Worm (Caenorhabditis elegans): ENCODE results near the gene ugt-66.

ugt-66 gene

DNA sequence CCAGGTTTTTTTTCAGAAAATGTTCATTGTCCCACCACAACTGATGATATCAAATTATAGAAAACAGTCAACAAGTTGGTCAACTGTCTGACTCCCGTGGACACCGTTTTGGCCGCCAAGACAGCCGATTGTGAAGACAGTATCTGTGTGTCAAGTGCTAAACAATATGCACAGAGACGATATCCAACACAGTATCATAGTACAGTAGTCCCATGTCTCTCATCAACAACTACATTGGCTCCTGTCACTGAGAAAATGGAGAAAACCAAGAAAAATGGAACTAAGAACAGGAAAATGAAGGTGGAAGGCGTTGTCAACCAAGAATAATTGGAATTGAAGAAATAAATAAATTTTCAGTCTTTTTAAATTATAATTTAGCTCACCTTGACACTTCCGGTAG is 45.7 kb downstream of the ugt-66 start:
- no peak for TF ChIP-seq dao-5 (tag; optimal IDR thresholded peaks at IDR 0.05)
- no peak for TF ChIP-seq W03F9.2 (tag; optimal IDR thresholded peaks at IDR 0.05)
- TF ChIP-seq him-1 (tag; optimal IDR thresholded peaks at IDR 0.05): no peak

DNA sequence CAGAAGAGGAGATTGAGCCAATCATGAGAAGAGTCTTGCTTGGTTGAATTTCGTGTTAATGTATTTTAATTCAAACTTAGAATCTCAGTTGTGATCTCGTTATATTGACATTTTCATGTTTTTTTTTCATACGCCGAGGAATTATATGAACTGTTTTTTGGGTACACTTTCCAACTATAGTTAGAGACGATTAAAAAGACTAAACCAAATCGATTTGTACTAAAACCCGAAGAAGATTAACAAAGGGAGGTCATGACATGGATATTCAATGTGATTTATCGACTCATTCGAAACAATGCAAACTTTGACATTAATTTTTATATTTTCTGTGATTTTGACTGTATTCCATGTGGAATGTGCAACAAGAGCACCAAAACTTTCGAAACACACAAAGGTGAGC is 46.5 kb downstream of the ugt-66 start, which contains the start of gene Y42G9A.2:
TSS of gene Y42G9A.2 (plus strand) at position 284 of the 400 bp plus-strand sequence.
- TF ChIP-seq dao-5 (tag; optimal IDR thresholded peaks at IDR 0.05) (no peak), W03F9.2 (tag; optimal IDR thresholded peaks at IDR 0.05) (no peak), him-1 (tag; optimal IDR thresholded peaks at IDR 0.05) (no peak)

DNA sequence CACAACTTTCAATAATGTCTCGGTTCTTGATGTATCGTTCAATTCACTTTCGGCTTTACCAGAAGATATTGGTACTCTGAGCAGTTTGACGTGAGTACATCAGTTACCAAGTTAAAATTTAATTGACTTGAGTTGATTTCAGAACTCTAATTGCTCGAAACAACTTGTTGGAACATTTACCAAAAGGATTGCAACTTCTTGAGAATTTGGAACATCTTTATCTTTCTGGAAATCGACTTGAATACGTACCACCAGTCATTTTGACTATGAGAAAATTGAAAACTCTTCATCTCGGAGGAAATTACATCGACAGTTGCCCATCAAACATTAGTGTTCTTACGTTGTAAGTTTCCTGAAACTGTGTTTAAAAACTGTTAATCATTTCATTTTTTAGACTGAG is 47.6 kb downstream of the ugt-66 start:
- TF ChIP-seq W03F9.2 (tag; optimal IDR thresholded peaks at IDR 0.05) (no peak), him-1 (tag; optimal IDR thresholded peaks at IDR 0.05) (no peak), dao-5 (tag; optimal IDR thresholded peaks at IDR 0.05) (no peak)

DNA sequence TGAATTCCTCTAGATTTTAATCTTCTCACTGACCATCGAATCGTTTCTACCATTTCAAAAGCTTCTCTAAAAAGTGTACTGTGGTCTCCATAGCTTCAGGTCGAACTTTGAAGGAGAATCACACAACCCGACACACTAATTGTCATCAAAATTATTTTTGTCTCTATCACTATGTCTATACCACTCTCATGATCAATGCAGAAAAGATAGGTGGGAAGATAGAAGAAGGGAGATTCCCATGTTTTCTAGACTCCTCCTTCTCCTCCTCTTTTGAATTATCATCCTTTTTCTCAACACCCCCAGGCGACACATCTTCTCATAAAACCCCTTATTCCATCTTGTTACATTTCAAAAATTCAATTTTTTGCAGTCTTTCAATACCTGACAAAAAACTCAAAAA is 48.5 kb downstream of the ugt-66 start, which contains the start of gene Y42G9A.3:
TSS of gene Y42G9A.3 (plus strand) at position 363 of the 400 bp plus-strand sequence.
- TF ChIP-seq W03F9.2 (tag; optimal IDR thresholded peaks at IDR 0.05) (no peak), him-1 (tag; optimal IDR thresholded peaks at IDR 0.05) (no peak), dao-5 (tag; optimal IDR thresholded peaks at IDR 0.05) (no peak)

DNA sequence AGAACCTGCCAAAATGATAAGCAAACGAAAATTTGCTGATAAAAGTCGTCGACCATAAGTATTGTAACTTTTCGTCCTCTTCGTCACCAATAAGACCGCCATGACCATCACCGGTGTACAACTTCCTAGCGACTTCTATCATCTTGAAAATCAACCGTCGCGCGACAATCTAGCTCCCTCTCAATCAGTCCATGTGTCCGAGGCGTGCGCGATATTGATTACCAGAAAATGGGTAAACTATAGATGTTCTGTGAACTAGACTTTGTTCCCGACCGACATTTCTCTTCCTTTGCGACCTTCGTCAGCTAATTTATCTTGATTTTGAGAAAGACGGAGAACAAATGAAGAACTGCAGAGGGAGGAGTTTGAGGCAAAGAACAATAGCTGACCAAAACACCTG is 49.1 kb downstream of the ugt-66 start:
- no peak for TF ChIP-seq W03F9.2 (tag; optimal IDR thresholded peaks at IDR 0.05)
- no peak for TF ChIP-seq him-1 (tag; optimal IDR thresholded peaks at IDR 0.05)

DNA sequence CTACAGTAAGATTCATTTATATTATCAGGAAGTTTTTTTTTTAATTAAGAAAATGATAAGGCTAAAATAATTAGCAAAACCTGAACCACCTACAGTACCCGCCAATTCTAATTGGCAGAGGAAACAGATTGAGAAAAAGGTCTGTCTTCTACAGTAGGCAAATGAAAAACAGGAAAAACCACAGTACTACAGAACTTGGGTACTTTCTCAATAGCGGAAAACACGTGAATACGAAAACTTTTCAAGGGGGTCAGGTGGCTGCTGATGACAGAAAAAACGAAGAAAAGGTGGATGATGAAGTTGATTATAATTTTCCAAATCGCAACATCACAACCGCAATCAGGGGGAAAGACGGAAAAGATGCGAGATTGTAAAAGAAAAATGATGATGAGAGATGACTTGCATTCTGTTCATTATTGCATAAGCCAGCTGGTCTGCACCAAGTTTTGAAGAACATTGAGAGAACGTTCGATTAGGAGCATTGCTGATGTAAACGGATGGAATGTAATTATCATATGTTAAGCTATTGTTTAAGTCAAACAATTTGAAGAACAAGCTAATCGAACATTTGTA is 49.9 kb downstream of the ugt-66 start:
- TF ChIP-seq W03F9.2 (tag; optimal IDR thresholded peaks at IDR 0.05): no peak
- no peak for TF ChIP-seq dao-5 (tag; optimal IDR thresholded peaks at IDR 0.05)
- no peak for TF ChIP-seq him-1 (tag; optimal IDR thresholded peaks at IDR 0.05)

All from whole organism, L4/young adult.